Worm (Caenorhabditis elegans) whole organism, L3 larva: ENCODE results near the gene grsp-4.

Experiments used
- ZK546.5 ChIP-seq: sonication (generic microtip); optimal IDR thresholded peaks from 2 replicates; lab custom pipeline; 2017; ENCODE audit warnings: missing biosample characterization, missing genetic modification characterization
- aly-2 ChIP-seq: fragments of 150-350 bp; optimal IDR thresholded peaks from 2 replicates; lab custom pipeline; 2014; ENCODE audit warnings: missing biosample characterization, missing genetic modification characterization
- ceh-82 ChIP-seq: fragments of 150-350 bp; optimal IDR thresholded peaks from 2 replicates; lab custom pipeline; 2014; ENCODE audit warnings: missing biosample characterization, missing genetic modification characterization
- elt-1 ChIP-seq: fragments of 150-350 bp; optimal IDR thresholded peaks from 2 replicates; lab custom pipeline; 2014; ENCODE audit warnings: missing biosample characterization, missing genetic modification characterization
- fos-1 ChIP-seq: fragments of 150-350 bp; optimal IDR thresholded peaks from 2 replicates; lab custom pipeline; 2014; ENCODE audit warnings: missing biosample characterization, missing genetic modification characterization
- hmg-11 ChIP-seq: sonication (generic microtip); optimal IDR thresholded peaks from 2 replicates; lab custom pipeline; 2016; ENCODE audit warnings: missing genetic modification characterization, missing compliant biosample characterization
- lin-15B ChIP-seq: fragments of 150-350 bp; optimal IDR thresholded peaks from 2 replicates; lab custom pipeline; 2014; ENCODE audit warnings: missing biosample characterization, missing genetic modification characterization
- mdl-1 ChIP-seq: fragments of 150-350 bp; optimal IDR thresholded peaks from 2 replicates; lab custom pipeline; 2014; ENCODE audit warnings: missing biosample characterization, missing genetic modification characterization
- nhr-25 ChIP-seq: sonication (generic microtip); optimal IDR thresholded peaks from 2 replicates; lab custom pipeline; 2017; ENCODE audit warnings: missing biosample characterization, missing genetic modification characterization
- nhr-28 ChIP-seq: fragments of 150-350 bp; optimal IDR thresholded peaks from 2 replicates; lab custom pipeline; 2014; ENCODE audit warnings: missing biosample characterization, missing genetic modification characterization
- sea-2 ChIP-seq: fragments of 150-350 bp; sonication (generic microtip); optimal IDR thresholded peaks from 4 replicates; lab custom pipeline; 2014; ENCODE audit warnings: missing biosample characterization, missing genetic modification reagents, missing genetic modification characterization
- unc-62 ChIP-seq: fragments of 150-350 bp; sonication (generic microtip); optimal IDR thresholded peaks from 4 replicates; lab custom pipeline; 2014; ENCODE audit warnings: missing biosample characterization, missing genetic modification reagents, missing genetic modification characterization
- ztf-11 ChIP-seq: fragments of 150-350 bp; optimal IDR thresholded peaks from 2 replicates; lab custom pipeline; 2014; ENCODE audit warnings: missing biosample characterization, missing genetic modification characterization

ce11 chrV:7634657-7635056 is 9.9 kb downstream of the grsp-4 start, which contains the start of gene srd-31:
- TF ChIP-seq elt-1 (no peak), ZK546.5 (tag; lab: Kevin White, UChicago) (no peak), hmg-11 (tag; lab: Kevin White, UChicago) (no peak), mdl-1 (tag; lab: Kevin White, UChicago) (no peak), ceh-82 (tag; lab: Kevin White, UChicago) (no peak), lin-15B (tag; lab: Kevin White, UChicago) (no peak), sea-2 (GFP tag; lab: Kevin White, UChicago) (no peak), aly-2 (no peak), unc-62 (no peak), ztf-11 (tag; lab: Kevin White, UChicago) (no peak), fos-1 (no peak), nhr-28 (tag; lab: Kevin White, UChicago) (no peak), nhr-25 (tag; lab: Kevin White, UChicago) (no peak)
